Worm (Caenorhabditis elegans): ENCODE measurements around the gene pqn-65.
A peak's percentile ranks its signal among the peaks of the same experiment; 100 is the strongest.

ce11 chrX:4635643-4636042, 16.2 kb upstream of the pqn-65 start:
- TF ChIP-seq ztf-29 (GFP tag; IDR thresholded peaks at IDR 0.05) (no peak), ztf-23 (GFP tag; IDR thresholded peaks at IDR 0.05) (no peak), flt-1 (GFP tag; IDR thresholded peaks at IDR 0.05) (peak; percentile 53; the same call in 1 of the 2 replicates), med-1 (GFP tag; optimal IDR thresholded peaks at IDR 0.05; ENCODE audit: insufficient read depth) (no peak), ref-1 (GFP tag; conservative IDR thresholded peaks at IDR 0.05) (no peak), cog-1 (tag; optimal IDR thresholded peaks at IDR 0.05) (peak; percentile 70)

Data from whole organism, midembryonic.